Worm (Caenorhabditis elegans) whole organism, L2 larva: ENCODE measurements around the gene C03B1.4.

Source experiments
- C34F6.9 ChIP-seq: fragments of 150-350 bp; optimal IDR thresholded peaks from 2 replicates; lab custom pipeline; 2014; ENCODE audit warnings: missing biosample characterization, missing genetic modification characterization
- F13H6.1 ChIP-seq: sonication (generic microtip); optimal IDR thresholded peaks from 2 replicates; lab custom pipeline; 2016; ENCODE audit warnings: missing genetic modification characterization, missing compliant biosample characterization
- R02D3.7 ChIP-seq: fragments of 150-350 bp; optimal IDR thresholded peaks from 2 replicates; lab custom pipeline; 2014; ENCODE audit warnings: missing biosample characterization, missing genetic modification characterization
- Y55F3AM.14 ChIP-seq: fragments of 200-800 bp; sonication (Bioruptor generic); optimal IDR thresholded peaks from 2 replicates; lab custom pipeline; 2018; ENCODE audit warnings: mild to moderate bottlenecking, missing genetic modification characterization, missing compliant biosample characterization
- ZK546.5 ChIP-seq: sonication (generic microtip); optimal IDR thresholded peaks from 2 replicates; lab custom pipeline; 2017; ENCODE audit warnings: missing biosample characterization, missing genetic modification characterization
- alr-1 ChIP-seq: fragments of 150-350 bp; optimal IDR thresholded peaks from 2 replicates; lab custom pipeline; 2014; ENCODE audit warnings: missing biosample characterization, missing genetic modification characterization
- ama-1 ChIP-seq: fragments of 150-350 bp; optimal IDR thresholded peaks from 2 replicates; lab custom pipeline; 2018; ENCODE audit warnings: inconsistent platforms
- blmp-1 ChIP-seq: sonication (generic microtip); optimal IDR thresholded peaks from 2 replicates; lab custom pipeline; 2017; ENCODE audit warnings: missing genetic modification characterization, mild to moderate bottlenecking, missing compliant biosample characterization, antibody characterized with exemption, moderate library complexity; ENCODE audit not compliant: insufficient read depth
- ceh-16 ChIP-seq: fragments of 150-350 bp; optimal IDR thresholded peaks from 2 replicates; lab custom pipeline; 2014; ENCODE audit warnings: missing biosample characterization, missing genetic modification characterization
- crh-2 ChIP-seq: sonication (generic microtip); optimal IDR thresholded peaks from 2 replicates; lab custom pipeline; 2017; ENCODE audit warnings: missing biosample characterization, missing genetic modification characterization
- fos-1 ChIP-seq: fragments of 150-350 bp; optimal IDR thresholded peaks from 2 replicates; lab custom pipeline; 2014; ENCODE audit warnings: missing biosample characterization, missing genetic modification characterization
- lin-13 ChIP-seq: fragments of 150-350 bp; optimal IDR thresholded peaks from 2 replicates; lab custom pipeline; 2014; ENCODE audit warnings: missing biosample characterization, missing genetic modification reagents, missing genetic modification characterization
- lin-39 ChIP-seq: fragments of 150-350 bp; optimal IDR thresholded peaks from 2 replicates; lab custom pipeline; 2014; ENCODE audit warnings: missing biosample characterization, missing genetic modification reagents, missing genetic modification characterization
- lsy-2 ChIP-seq, 2 experiments: fragments of 150-350 bp in 1 of 2; sonication (generic microtip) in 1 of 2; optimal IDR thresholded peaks; 2 replicates each; lab custom pipeline; 2014 to 2017; ENCODE audit warnings: missing biosample characterization in 2 of 2, missing genetic modification characterization in 2 of 2
- mab-5 ChIP-seq: fragments of 150-350 bp; optimal IDR thresholded peaks from 2 replicates; lab custom pipeline; 2014; ENCODE audit warnings: missing biosample characterization, missing genetic modification characterization
- mbf-1 ChIP-seq: sonication (generic microtip); optimal IDR thresholded peaks from 2 replicates; lab custom pipeline; 2017; ENCODE audit warnings: missing biosample characterization, missing genetic modification characterization
- mdl-1 ChIP-seq, 2 experiments: fragments of 150-350 bp in 1 of 2; sonication (generic microtip) in 1 of 2; optimal IDR thresholded peaks; 2 replicates each; lab custom pipeline; 2017; ENCODE audit warnings: missing biosample characterization in 2 of 2, missing genetic modification characterization in 2 of 2
- nhr-129 ChIP-seq: fragments of 150-350 bp; optimal IDR thresholded peaks from 2 replicates; lab custom pipeline; 2014; ENCODE audit warnings: missing biosample characterization, missing genetic modification characterization
- nhr-21 ChIP-seq: fragments of 150-350 bp; optimal IDR thresholded peaks from 2 replicates; lab custom pipeline; 2014; ENCODE audit warnings: missing biosample characterization, missing genetic modification characterization
- nhr-237 ChIP-seq: fragments of 150-350 bp; optimal IDR thresholded peaks from 2 replicates; lab custom pipeline; 2014; ENCODE audit warnings: missing biosample characterization, missing genetic modification characterization
- nhr-25 ChIP-seq: fragments of 150-350 bp; sonication (generic microtip); optimal IDR thresholded peaks from 3 replicates; lab custom pipeline; 2014; ENCODE audit warnings: missing biosample characterization, missing genetic modification characterization
- nhr-6 ChIP-seq: fragments of 150-350 bp; optimal IDR thresholded peaks from 2 replicates; lab custom pipeline; 2014; ENCODE audit warnings: missing biosample characterization, missing genetic modification characterization
- nhr-77 ChIP-seq: fragments of 150-350 bp; optimal IDR thresholded peaks from 2 replicates; lab custom pipeline; 2014; ENCODE audit warnings: missing biosample characterization, missing genetic modification characterization
- peb-1 ChIP-seq: fragments of 150-350 bp; optimal IDR thresholded peaks from 2 replicates; lab custom pipeline; 2014; ENCODE audit warnings: missing biosample characterization, missing genetic modification characterization
- sem-4 ChIP-seq: fragments of 150-350 bp; optimal IDR thresholded peaks from 2 replicates; lab custom pipeline; 2014; ENCODE audit warnings: missing biosample characterization, missing genetic modification reagents, missing genetic modification characterization
- skn-1 ChIP-seq: sonication (generic microtip); optimal IDR thresholded peaks from 2 replicates; lab custom pipeline; 2017; ENCODE audit warnings: missing biosample characterization, missing genetic modification characterization
- sma-9 ChIP-seq, 2 experiments: fragments of 150-350 bp in 1 of 2; sonication (generic microtip) in 1 of 2; optimal IDR thresholded peaks; 2 replicates each; lab custom pipeline; 2014 to 2016; ENCODE audit warnings: missing genetic modification characterization in 2 of 2, mild to moderate bottlenecking in 1 of 2, missing biosample characterization in 1 of 2, missing compliant biosample characterization in 1 of 2, missing genetic modification reagents in 1 of 2, moderate library complexity in 1 of 2
- unc-62 ChIP-seq: fragments of 150-350 bp; optimal IDR thresholded peaks from 2 replicates; lab custom pipeline; 2014; ENCODE audit warnings: missing biosample characterization, missing genetic modification reagents, missing genetic modification characterization
- zag-1 ChIP-seq: fragments of 150-350 bp; optimal IDR thresholded peaks from 2 replicates; lab custom pipeline; 2014; ENCODE audit warnings: missing biosample characterization, missing genetic modification characterization
- ztf-1 ChIP-seq: fragments of 200-800 bp; sonication (Bioruptor generic); conservative IDR thresholded peaks from 2 replicates; pipeline ENCODE4 v1.3.6; 2022; ENCODE audit warnings: missing genetic modification characterization, missing compliant biosample characterization
- ztf-11 ChIP-seq: sonication (generic microtip); optimal IDR thresholded peaks from 2 replicates; lab custom pipeline; 2017; ENCODE audit warnings: missing biosample characterization, missing genetic modification characterization

Gene C03B1.4

DNA sequence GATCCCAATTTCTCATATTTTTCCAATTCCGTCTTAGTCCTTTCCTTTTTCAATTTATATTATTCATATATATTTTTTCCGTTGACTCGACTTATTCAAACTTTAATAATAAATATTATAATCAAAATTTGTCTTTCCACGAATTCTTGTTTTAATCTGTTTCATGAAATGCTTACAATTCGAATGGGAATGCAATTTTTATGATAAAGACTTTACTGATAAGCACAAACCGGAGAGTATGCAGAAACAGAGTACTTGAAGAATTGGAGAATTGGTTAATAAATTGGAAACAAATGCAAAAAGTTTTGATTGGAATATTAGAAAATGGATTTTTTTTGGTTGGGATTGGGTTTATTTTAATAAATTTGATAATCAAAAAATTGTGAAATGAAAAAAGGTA is 44.0 kb downstream of the C03B1.4 start:
- no peak for TF ChIP-seq nhr-21 (tag; lab: Kevin White, UChicago)
- TF ChIP-seq C34F6.9 (tag; lab: Kevin White, UChicago) = no peak
- peak; percentile 23 for TF ChIP-seq fos-1 (tag; lab: Kevin White, UChicago)
- TF ChIP-seq lin-13 (GFP tag; lab: Kevin White, UChicago) = no peak
- TF ChIP-seq lsy-2 (tag; optimal IDR thresholded peaks at IDR 0.05; lab: Kevin White, UChicago) = peak in 1 of 2 experiments; percentile 13
- TF ChIP-seq Y55F3AM.14 (GFP tag; lab: Kevin White, UChicago) = no peak
- no peak for TF ChIP-seq sem-4
- TF ChIP-seq skn-1 (tag; lab: Kevin White, UChicago) = peak; percentile 90
- no peak for TF ChIP-seq unc-62 (GFP tag; lab: Kevin White, UChicago)

DNA sequence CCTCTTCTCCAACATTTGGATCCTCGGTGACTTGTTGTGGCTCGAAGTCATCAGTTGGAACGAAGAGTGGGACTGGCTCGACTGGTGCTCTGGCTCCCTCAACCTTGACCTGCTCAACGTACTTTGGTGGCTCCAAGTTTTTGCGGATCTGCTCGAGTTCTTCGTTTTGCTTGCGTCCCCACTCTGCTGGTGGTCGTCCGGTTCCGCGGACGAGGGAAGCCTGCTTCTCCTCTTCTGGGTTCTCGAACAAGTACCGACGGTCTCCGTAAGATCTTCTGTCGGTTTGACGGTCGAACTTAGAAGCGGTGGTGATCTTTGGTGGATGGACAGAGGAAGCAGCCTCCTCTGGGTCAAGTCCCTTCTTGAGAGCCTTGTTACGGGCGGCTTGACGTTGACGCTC is 44.4 kb downstream of the C03B1.4 start:
- TF ChIP-seq mdl-1 (tag; optimal IDR thresholded peaks at IDR 0.05; lab: Kevin White, UChicago) (no peak), crh-2 (tag; lab: Kevin White, UChicago) (no peak), R02D3.7 (tag; lab: Kevin White, UChicago) (no peak), blmp-1 (no peak), ceh-16 (tag; lab: Kevin White, UChicago) (no peak), nhr-77 (tag; lab: Kevin White, UChicago) (no peak), nhr-6 (tag; lab: Kevin White, UChicago) (no peak), ztf-11 (tag; lab: Kevin White, UChicago) (no peak)

- TF ChIP-seq ZK546.5 = no peak
- TF ChIP-seq nhr-129 (tag; lab: Kevin White, UChicago) = peak; percentile 61
- no peak for TF ChIP-seq lin-39
- TF ChIP-seq sma-9 (GFP tag; optimal IDR thresholded peaks at IDR 0.05; lab: Kevin White, UChicago) = peak; percentile 80
- TF ChIP-seq sma-9 (tag; optimal IDR thresholded peaks at IDR 0.05; lab: Kevin White, UChicago) = no peak
- no peak for TF ChIP-seq mbf-1
- TF ChIP-seq mab-5 (tag; lab: Kevin White, UChicago) = no peak
- TF ChIP-seq nhr-21 (tag; lab: Kevin White, UChicago) = no peak
- TF ChIP-seq nhr-6 (tag; lab: Kevin White, UChicago) = no peak
- no peak for TF ChIP-seq peb-1
- TF ChIP-seq C34F6.9 (tag; lab: Kevin White, UChicago) = peak; percentile 3
- peak; percentile 87 for TF ChIP-seq F13H6.1 (tag; lab: Kevin White, UChicago)
- TF ChIP-seq lsy-2 (tag; optimal IDR thresholded peaks at IDR 0.05; lab: Kevin White, UChicago) = peak in 1 of 2 experiments; percentile 25
- TF ChIP-seq nhr-25 (tag; lab: Kevin White, UChicago) = no peak
- no peak for TF ChIP-seq zag-1
- no peak for TF ChIP-seq ztf-11 (tag; lab: Kevin White, UChicago)
- no peak for TF ChIP-seq skn-1 (tag; lab: Kevin White, UChicago)
- TF ChIP-seq, all 48 proteins: peak for 5
Measured at ce11 chrX:6410177-6410765, 46.0 kb downstream of the C03B1.4 start, which contains the start of gene mup-2. Gene mup-2 (minus strand): TSS chrX:6410227.

DNA sequence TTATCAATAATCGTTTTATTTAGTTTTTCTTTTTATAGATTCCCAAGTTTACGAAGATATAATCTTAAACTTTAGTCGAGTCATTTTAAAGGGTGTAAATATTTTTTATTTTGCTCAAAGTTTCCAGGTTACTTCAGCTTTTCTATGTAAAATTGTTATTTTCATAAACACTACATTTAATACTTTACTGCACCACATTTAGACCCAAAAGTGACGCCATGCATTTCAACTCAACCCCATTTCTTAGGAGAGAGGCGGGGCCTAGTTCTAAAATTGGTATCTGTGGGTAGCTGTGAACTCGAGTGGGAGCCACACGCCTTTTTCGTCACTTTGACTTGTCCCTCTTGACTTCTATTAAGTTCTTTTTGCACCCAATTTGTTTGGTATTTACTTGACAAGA is 48.3 kb downstream of the C03B1.4 start, which contains the start of gene T22E5.1:
T22E5.1 (plus strand) TSS at position 301 of the 400 bp plus-strand sequence.
- no peak for TF ChIP-seq crh-2 (tag; lab: Kevin White, UChicago)

DNA sequence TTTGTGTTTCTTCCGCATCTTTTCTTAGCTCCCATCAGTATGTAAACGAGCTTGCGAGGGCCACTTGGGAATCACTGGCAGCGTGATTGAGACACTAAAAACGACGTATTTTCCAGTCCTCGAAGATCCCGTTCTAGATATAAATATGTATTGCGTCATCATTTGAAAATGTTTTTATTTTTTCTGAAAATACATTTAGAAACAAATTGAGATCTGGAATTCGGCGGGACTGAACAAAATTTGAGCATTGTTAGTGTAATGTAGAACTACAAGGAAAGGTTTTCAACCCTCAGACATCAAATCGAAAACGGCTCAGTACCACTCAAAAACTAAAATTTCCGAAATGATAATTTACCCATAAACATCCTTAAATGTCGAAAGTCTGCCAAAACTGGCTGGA is 49.3 kb downstream of the C03B1.4 start:
- TF ChIP-seq nhr-6 (tag; lab: Kevin White, UChicago) (no peak), lsy-2 (tag; optimal IDR thresholded peaks at IDR 0.05; lab: Kevin White, UChicago) (no peak), ztf-1 (no peak), ZK546.5 (no peak), alr-1 (tag; lab: Kevin White, UChicago) (no peak), ztf-11 (tag; lab: Kevin White, UChicago) (no peak), zag-1 (no peak), lin-39 (no peak), peb-1 (no peak), ama-1 (no peak), mdl-1 (tag; optimal IDR thresholded peaks at IDR 0.05; lab: Kevin White, UChicago) (no peak), nhr-237 (no peak), nhr-25 (tag; lab: Kevin White, UChicago) (no peak), C34F6.9 (tag; lab: Kevin White, UChicago) (no peak)
